Fruit fly (Drosophila melanogaster): Measurements from ENCODE around the gene Cals.
A peak's percentile ranks its signal among the peaks of the same experiment; 100 is the strongest.

The Cals gene

DNA sequence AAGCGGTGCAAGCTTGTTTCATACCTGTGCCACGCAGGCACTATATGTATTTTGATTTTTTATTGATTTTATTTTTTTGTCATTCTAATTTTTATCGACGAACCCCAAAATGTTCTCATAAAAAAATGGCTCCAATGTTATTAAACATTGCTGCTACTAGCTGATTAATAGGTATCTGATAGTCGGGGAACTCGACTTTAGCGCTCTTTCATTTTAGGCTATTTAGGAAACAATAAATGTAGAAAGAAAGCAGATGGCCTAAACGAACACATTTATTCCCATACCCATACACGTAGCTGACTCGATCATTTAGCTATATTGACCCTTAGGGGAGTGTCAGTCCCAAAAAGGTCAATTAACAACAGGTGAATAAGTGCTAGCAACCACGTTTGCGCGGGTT is 32.9 kb downstream of the Cals start (continued):
- TF ChIP-seq CG13424 (tag; optimal IDR thresholded peaks at IDR 0.05) (no peak), CG2202 (tag; optimal IDR thresholded peaks at IDR 0.05) (no peak), btn (GFP tag; optimal IDR thresholded peaks at IDR 0.05) (no peak), CG11093 (GFP tag; IDR thresholded peaks at IDR 0.05) (no peak), gfzf (GFP tag; optimal IDR thresholded peaks at IDR 0.05) (no peak), vnd (GFP tag; IDR thresholded peaks at IDR 0.05; ENCODE audit: partially characterized antibody) (peak; percentile 43; the same call in 1 of the 3 replicates), oc (tag; optimal IDR thresholded peaks at IDR 0.05) (no peak), Antp (GFP tag; optimal IDR thresholded peaks at IDR 0.05) (no peak), CG9817 (tag; optimal IDR thresholded peaks at IDR 0.05) (no peak), Sry-β (GFP tag; optimal IDR thresholded peaks at IDR 0.05) (no peak), Dref (GFP tag; IDR thresholded peaks at IDR 0.05) (no peak), Meics (GFP tag; optimal IDR thresholded peaks at IDR 0.05) (no peak), CG8765 (GFP tag; IDR thresholded peaks at IDR 0.05) (no peak), Lpt (GFP tag; optimal IDR thresholded peaks at IDR 0.05) (no peak), en (GFP tag; optimal IDR thresholded peaks at IDR 0.05) (no peak), Neu2 (GFP tag; optimal IDR thresholded peaks at IDR 0.05; ENCODE audit: borderline replicate concordance) (no peak), tll (GFP tag; optimal IDR thresholded peaks at IDR 0.05) (no peak), toy (GFP tag; IDR thresholded peaks at IDR 0.05) (no peak), CG7357 (GFP tag; IDR thresholded peaks at IDR 0.05) (no peak), tx (GFP tag; optimal IDR thresholded peaks at IDR 0.05) (no peak), kni (GFP tag; optimal IDR thresholded peaks at IDR 0.05) (no peak), CG6272 (GFP tag; IDR thresholded peaks at IDR 0.05) (no peak), mld (GFP tag; IDR thresholded peaks at IDR 0.05; ENCODE audit: partially characterized antibody) (no peak), ttk (GFP tag; IDR thresholded peaks at IDR 0.05) (no peak), pros (GFP tag; optimal IDR thresholded peaks at IDR 0.05) (no peak), dpn (GFP tag; optimal IDR thresholded peaks at IDR 0.05) (no peak), CG12659 (GFP tag; optimal IDR thresholded peaks at IDR 0.05) (no peak), wor (GFP tag; IDR thresholded peaks at IDR 0.05) (no peak), CG17568 (GFP tag; optimal IDR thresholded peaks at IDR 0.05) (no peak), ac (GFP tag; optimal IDR thresholded peaks at IDR 0.05) (peak; percentile 23), Spps (tag; optimal IDR thresholded peaks at IDR 0.05) (no peak), dan (GFP tag; IDR thresholded peaks at IDR 0.05) (no peak), CG17829 (tag; optimal IDR thresholded peaks at IDR 0.05) (no peak), CG16813 (GFP tag; IDR thresholded peaks at IDR 0.05; ENCODE audit: partially characterized antibody) (peak; percentile 73), GATAe (GFP tag; conservative IDR thresholded peaks at IDR 0.05) (no peak), HLH3B (GFP tag; IDR thresholded peaks at IDR 0.05) (no peak), tup (GFP tag; optimal IDR thresholded peaks at IDR 0.05) (no peak), CG7963 (GFP tag; IDR thresholded peaks at IDR 0.05; ENCODE audit: partially characterized antibody) (peak; percentile 40; the same call in 1 of the 3 replicates), Scr (GFP tag; IDR thresholded peaks at IDR 0.05; ENCODE audit: partially characterized antibody) (peak; percentile 35; the same call in 1 of the 2 replicates)

DNA sequence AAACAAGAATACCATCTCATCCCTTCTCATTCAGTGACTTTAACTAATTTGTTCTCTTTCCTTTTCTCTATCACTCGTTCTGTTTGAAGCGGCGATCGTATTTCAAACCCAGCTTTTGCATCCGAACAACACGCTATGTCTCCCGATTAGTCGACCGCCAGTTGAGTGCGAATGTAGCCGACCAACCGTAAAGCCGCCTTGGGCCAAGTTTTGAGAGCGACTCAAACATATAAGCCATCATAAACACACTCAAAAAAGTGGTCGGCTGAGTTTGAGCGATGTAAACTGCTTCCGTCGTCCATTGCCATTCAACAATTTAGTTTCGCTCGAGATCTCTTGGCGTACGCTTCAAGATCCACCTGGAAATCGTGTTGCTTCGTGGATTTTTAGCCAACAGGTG is 34.7 kb downstream of the Cals start, which contains the start of gene sv:
TSS of gene sv (plus strand) at position 319 of the 400 bp plus-strand sequence.
- TF ChIP-seq bbx (GFP tag; IDR thresholded peaks at IDR 0.05; ENCODE audit: partially characterized antibody) (0 out of 2 replicates have a peak, but pooled peaks have one; percentile 44), Nf-YC (tag; optimal IDR thresholded peaks at IDR 0.05) (peak; percentile 93), CG33557 (GFP tag; optimal IDR thresholded peaks at IDR 0.05) (no peak), Nf-YB (GFP tag; optimal IDR thresholded peaks at IDR 0.05) (peak; percentile 95), Fer3 (tag; optimal IDR thresholded peaks at IDR 0.05) (no peak), CG10543 (GFP tag; optimal IDR thresholded peaks at IDR 0.05) (no peak), CG2199 (GFP tag; IDR thresholded peaks at IDR 0.05) (peak; percentile 28; the same call in 1 of the 3 replicates), CG10209 (GFP tag; optimal IDR thresholded peaks at IDR 0.05) (no peak), pros (GFP tag; optimal IDR thresholded peaks at IDR 0.05) (peak; percentile 63), CG16779 (GFP tag; IDR thresholded peaks at IDR 0.05) (no peak), insv (GFP tag; optimal IDR thresholded peaks at IDR 0.05) (no peak), nmo (GFP tag; optimal IDR thresholded peaks at IDR 0.05) (no peak), Jarid2 (GFP tag; optimal IDR thresholded peaks at IDR 0.05) (peak; percentile 64), E2f1 (GFP tag; IDR thresholded peaks at IDR 0.05) (no peak)
